Fruit fly (Drosophila melanogaster): ENCODE data around the gene 5-HT2B.
A peak's percentile ranks its signal among the peaks of the same experiment; 100 is the strongest.

The 5-HT2B gene

dm6 chr3R:8635778-8636177, 57.8 kb downstream of the 5-HT2B start, which contains the start of gene Or85e:
Gene Or85e, minus strand, starts transcription at chr3R:8635878.
- TF ChIP-seq CG8319 (GFP tag; optimal IDR thresholded peaks at IDR 0.05), result no peak
- no peak for TF ChIP-seq ss (GFP tag; optimal IDR thresholded peaks at IDR 0.05)
- no peak for TF ChIP-seq fkh (GFP tag; optimal IDR thresholded peaks at IDR 0.05)
- TF ChIP-seq dsx (GFP tag; optimal IDR thresholded peaks at IDR 0.05; ENCODE audit: poor library complexity, severe bottlenecking), result no peak
- no peak for TF ChIP-seq Sox102F (GFP tag; optimal IDR thresholded peaks at IDR 0.05)
- TF ChIP-seq Met (GFP tag; optimal IDR thresholded peaks at IDR 0.05), result no peak
- TF ChIP-seq pdm3 (GFP tag; optimal IDR thresholded peaks at IDR 0.05), result no peak
- TF ChIP-seq fd59A (GFP tag; optimal IDR thresholded peaks at IDR 0.05), result no peak
- no peak for TF ChIP-seq Ets21C (GFP tag; optimal IDR thresholded peaks at IDR 0.05)
- no peak for TF ChIP-seq Sox15 (GFP tag; optimal IDR thresholded peaks at IDR 0.05)
- no peak for TF ChIP-seq CG11902 (GFP tag; optimal IDR thresholded peaks at IDR 0.05)
- TF ChIP-seq CG11294 (GFP tag; IDR thresholded peaks at IDR 0.05), result no peak
- no peak for TF ChIP-seq CG6163 (GFP tag; IDR thresholded peaks at IDR 0.05)
- no peak for TF ChIP-seq CG6808 (GFP tag; optimal IDR thresholded peaks at IDR 0.05)
- TF ChIP-seq CG6854 (GFP tag; optimal IDR thresholded peaks at IDR 0.05), result no peak

DNA sequence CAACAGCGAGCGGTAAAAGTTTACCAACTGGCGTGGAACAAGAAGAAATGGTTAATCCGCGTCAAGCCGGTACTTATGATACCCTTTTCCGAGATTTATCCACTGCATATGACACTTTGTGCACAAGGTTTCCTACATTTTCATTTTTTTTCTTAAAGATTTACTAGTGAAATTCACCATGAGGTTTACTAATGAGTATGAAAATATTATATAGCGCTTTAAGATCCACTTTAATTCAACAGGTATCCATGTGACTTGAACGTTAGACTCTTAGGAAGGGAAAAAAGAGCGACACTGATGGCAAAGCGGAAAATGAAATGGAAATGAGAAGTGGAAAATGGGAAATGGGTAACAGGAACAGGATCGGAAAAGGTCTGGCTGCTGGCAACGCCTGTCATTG, 60.6 kb downstream of the 5-HT2B start:
- peak; percentile 67 for TF ChIP-seq svp (GFP tag)
- TF ChIP-seq Gug (GFP tag; IDR thresholded peaks at IDR 0.05), result no peak
- TF ChIP-seq topi (GFP tag; optimal IDR thresholded peaks at IDR 0.05), result no peak
- no peak for TF ChIP-seq CG6792 (GFP tag; optimal IDR thresholded peaks at IDR 0.05)
- TF ChIP-seq CG3919 (GFP tag; optimal IDR thresholded peaks at IDR 0.05), result no peak
- TF ChIP-seq dac (GFP tag; optimal IDR thresholded peaks at IDR 0.05), result no peak
- no peak for TF ChIP-seq CG6808 (GFP tag; optimal IDR thresholded peaks at IDR 0.05)
- TF ChIP-seq CG15336 (GFP tag; IDR thresholded peaks at IDR 0.05), result no peak
- TF ChIP-seq CG32006 (GFP tag; optimal IDR thresholded peaks at IDR 0.05), result peak; percentile 12

DNA sequence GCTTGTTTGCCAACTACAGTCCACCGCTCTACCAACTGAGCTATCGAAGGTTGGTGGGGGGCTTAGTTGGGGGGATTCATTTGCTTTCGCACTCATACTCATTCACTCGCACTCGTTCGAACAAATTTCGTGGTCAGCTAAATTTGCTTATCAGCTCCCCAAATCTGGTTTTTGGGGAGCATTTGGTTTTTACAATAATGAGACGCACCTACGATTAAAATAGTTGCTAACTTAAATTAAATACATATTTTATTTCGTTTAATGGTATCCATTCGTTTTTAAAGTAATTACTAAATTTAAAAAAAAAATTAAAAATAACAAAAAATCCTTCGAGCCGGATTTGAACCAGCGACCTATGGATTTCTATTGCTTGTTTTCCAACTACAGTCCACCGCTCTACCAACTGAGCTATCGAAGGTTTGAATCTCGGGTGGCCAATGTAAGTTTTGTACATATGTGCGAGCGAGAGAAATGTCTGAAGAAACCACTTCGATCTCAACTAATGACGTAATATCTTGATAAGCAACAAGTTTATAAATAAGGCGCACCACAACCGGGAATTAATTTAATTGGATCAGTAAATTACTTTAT, 64.5 kb downstream of the 5-HT2B start:
- TF ChIP-seq svp (GFP tag) (peak; percentile 59), net (GFP tag; optimal IDR thresholded peaks at IDR 0.05) (no peak), CG4318 (GFP tag; optimal IDR thresholded peaks at IDR 0.05) (no peak), CG6276 (GFP tag; optimal IDR thresholded peaks at IDR 0.05) (peak; percentile 14), Eip78C (GFP tag) (peak; percentile 57), vri (GFP tag; optimal IDR thresholded peaks at IDR 0.05) (peak; percentile 85)

dm6 chr3R:8645580-8646220, 67.7 kb downstream of the 5-HT2B start, which contains the start of gene Cyp313b1:
Gene Cyp313b1, minus strand, starts transcription at chr3R:8645650.
- TF ChIP-seq Eip78C (GFP tag) (peak; percentile 25), eg (GFP tag; IDR thresholded peaks at IDR 0.05) (peak; percentile 21; the same call in 1 of the 3 replicates), CG6276 (GFP tag; optimal IDR thresholded peaks at IDR 0.05) (no peak), salr (GFP tag; optimal IDR thresholded peaks at IDR 0.05) (no peak), svp (GFP tag) (peak; percentile 25), cyc (GFP tag; optimal IDR thresholded peaks at IDR 0.05) (no peak), OdsH (GFP tag; optimal IDR thresholded peaks at IDR 0.05) (no peak), fkh (GFP tag; optimal IDR thresholded peaks at IDR 0.05) (no peak), Hr39 (GFP tag; optimal IDR thresholded peaks at IDR 0.05) (peak; percentile 14), CG8632 (GFP tag; optimal IDR thresholded peaks at IDR 0.05) (no peak)

Data from whole organism, prepupa.